Worm (Caenorhabditis elegans) whole organism, L1 larva: Measurements from ENCODE around the gene mpk-1.

ENCODE experiments used
- C04F5.9 ChIP-seq: sonication (generic microtip); optimal IDR thresholded peaks from 2 replicates; lab custom pipeline; 2016; ENCODE audit warnings: missing genetic modification characterization, missing compliant biosample characterization
- aha-1 ChIP-seq: fragments of 150-350 bp; optimal IDR thresholded peaks from 2 replicates; lab custom pipeline; 2014; ENCODE audit warnings: missing biosample characterization, missing genetic modification characterization
- aly-2 ChIP-seq: fragments of 150-350 bp; optimal IDR thresholded peaks from 2 replicates; lab custom pipeline; 2014; ENCODE audit warnings: missing biosample characterization, missing genetic modification characterization
- blmp-1 ChIP-seq: fragments of 150-350 bp; optimal IDR thresholded peaks from 2 replicates; lab custom pipeline; 2014; ENCODE audit warnings: missing biosample characterization, missing genetic modification characterization
- ceh-82 ChIP-seq, 3 experiments: fragments of 150-350 bp in 1 of 3; sonication (generic microtip) in 2 of 3; optimal IDR thresholded peaks; 2 replicates each; lab custom pipeline; 2014 to 2017; ENCODE audit warnings: missing biosample characterization in 3 of 3, missing genetic modification characterization in 3 of 3
- ceh-90 ChIP-seq: sonication (generic microtip); optimal IDR thresholded peaks from 2 replicates; lab custom pipeline; 2016; ENCODE audit warnings: missing genetic modification characterization, missing compliant biosample characterization
- dsc-1 ChIP-seq: sonication (generic microtip); optimal IDR thresholded peaks from 2 replicates; lab custom pipeline; 2016; ENCODE audit warnings: mild to moderate bottlenecking, missing genetic modification characterization, missing compliant biosample characterization
- efl-1 ChIP-seq, 4 experiments: fragments of 150-350 bp; optimal IDR thresholded peaks in 3 of 4; peaks in 1 of 4; 1 replicate in 1 of 4; 2 replicates in 3 of 4; lab custom pipeline; 2014; ENCODE audit warnings: missing biosample characterization in 2 of 4, missing genetic modification characterization in 2 of 4, missing genetic modification reagents in 2 of 4
- egl-13 ChIP-seq: sonication (generic microtip); optimal IDR thresholded peaks from 2 replicates; lab custom pipeline; 2016; ENCODE audit warnings: missing genotype, missing genetic modification reagents, missing genetic modification characterization, missing compliant biosample characterization
- elt-2 ChIP-seq: sonication (generic microtip); optimal IDR thresholded peaks from 2 replicates; lab custom pipeline; 2016; ENCODE audit warnings: missing genetic modification characterization, mild to moderate bottlenecking, inconsistent platforms, missing compliant biosample characterization, missing genetic modification reagents
- elt-3 ChIP-seq, 6 experiments: fragments of 150-350 bp in 1 of 6; sonication (generic microtip); optimal IDR thresholded peaks; 2 replicates each; lab custom pipeline; 2017 to 2018; ENCODE audit warnings: missing biosample characterization in 6 of 6, missing genetic modification characterization in 6 of 6, inconsistent platforms in 1 of 6
- ets-5 ChIP-seq: fragments of 200-800 bp; sonication (Bioruptor generic); IDR thresholded peaks from 2 replicates; pipeline ENCODE4 v1.3.6; 2022; ENCODE audit warnings: missing genetic modification characterization, missing compliant biosample characterization
- grh-1 ChIP-seq: fragments of 200-800 bp; sonication (Bioruptor generic); IDR thresholded peaks from 2 replicates; pipeline ENCODE4 v1.3.6; 2022; ENCODE audit warnings: missing genetic modification reagents, missing genetic modification characterization, missing compliant biosample characterization
- hlh-4 ChIP-seq: sonication (generic microtip); optimal IDR thresholded peaks from 2 replicates; lab custom pipeline; 2016; ENCODE audit warnings: mild to moderate bottlenecking, missing genetic modification characterization, missing compliant biosample characterization
- irx-1 ChIP-seq: sonication (generic microtip); optimal IDR thresholded peaks from 2 replicates; lab custom pipeline; 2016; ENCODE audit warnings: missing genetic modification characterization, missing compliant biosample characterization
- isw-1 ChIP-seq: fragments of 200-800 bp; sonication (Bioruptor generic); IDR thresholded peaks from 2 replicates; pipeline ENCODE4 v1.3.6; 2022; ENCODE audit warnings: missing genetic modification characterization, missing compliant biosample characterization
- jun-1 ChIP-seq: fragments of 150-350 bp; optimal IDR thresholded peaks from 2 replicates; lab custom pipeline; 2014; ENCODE audit warnings: missing biosample characterization, missing genetic modification reagents, missing genetic modification characterization
- lin-13 ChIP-seq: fragments of 150-350 bp; optimal IDR thresholded peaks from 2 replicates; lab custom pipeline; 2014; ENCODE audit warnings: missing biosample characterization, missing genetic modification reagents, missing genetic modification characterization
- lin-15B ChIP-seq: fragments of 150-350 bp; sonication (generic microtip); optimal IDR thresholded peaks from 3 replicates; lab custom pipeline; 2014; ENCODE audit warnings: missing biosample characterization, missing genetic modification characterization
- lin-39 ChIP-seq: fragments of 150-350 bp; optimal IDR thresholded peaks from 2 replicates; lab custom pipeline; 2014; ENCODE audit warnings: missing biosample characterization, missing genetic modification reagents, missing genetic modification characterization
- lir-3 ChIP-seq: sonication (generic microtip); optimal IDR thresholded peaks from 2 replicates; lab custom pipeline; 2016; ENCODE audit warnings: mild to moderate bottlenecking, missing genetic modification characterization, moderate library complexity, missing compliant biosample characterization; ENCODE audit not compliant: poor library complexity
- lsy-2 ChIP-seq, 2 experiments: fragments of 150-350 bp; optimal IDR thresholded peaks; 2 replicates each; lab custom pipeline; 2014; ENCODE audit warnings: missing biosample characterization in 2 of 2, missing genetic modification characterization in 2 of 2
- mab-9 ChIP-seq: fragments of 200-800 bp; sonication (Bioruptor generic); IDR thresholded peaks from 2 replicates; pipeline ENCODE4 v1.3.6; 2022; ENCODE audit warnings: missing genetic modification reagents, missing genetic modification characterization, missing compliant biosample characterization
- nhr-12 ChIP-seq: sonication (generic microtip); optimal IDR thresholded peaks from 2 replicates; lab custom pipeline; 2017; ENCODE audit warnings: missing biosample characterization, missing genetic modification characterization
- nhr-20 ChIP-seq: sonication (generic microtip); optimal IDR thresholded peaks from 2 replicates; lab custom pipeline; 2016; ENCODE audit warnings: mild to moderate bottlenecking, missing genetic modification characterization, missing compliant biosample characterization
- nhr-237 ChIP-seq: fragments of 150-350 bp; optimal IDR thresholded peaks from 2 replicates; lab custom pipeline; 2014; ENCODE audit warnings: missing biosample characterization, missing genetic modification characterization
- nhr-47 ChIP-seq: sonication (generic microtip); optimal IDR thresholded peaks from 2 replicates; lab custom pipeline; 2016; ENCODE audit warnings: mild to moderate bottlenecking, missing genetic modification characterization, moderate library complexity, missing compliant biosample characterization
- nhr-71 ChIP-seq: sonication (generic microtip); optimal IDR thresholded peaks from 2 replicates; lab custom pipeline; 2016; ENCODE audit warnings: mild to moderate bottlenecking, missing genetic modification characterization, moderate library complexity, missing compliant biosample characterization
- nhr-85 ChIP-seq: sonication (generic microtip); peaks from one replicate; lab custom pipeline; 2016; ENCODE audit warnings: missing genetic modification characterization, inconsistent platforms, missing compliant biosample characterization
- rnt-1 ChIP-seq: sonication (generic microtip); optimal IDR thresholded peaks from 2 replicates; lab custom pipeline; 2016; ENCODE audit warnings: mild to moderate bottlenecking, missing genetic modification characterization, moderate library complexity, missing compliant biosample characterization
- sptf-1 ChIP-seq: fragments of 150-350 bp; optimal IDR thresholded peaks from 2 replicates; lab custom pipeline; 2014; ENCODE audit warnings: missing biosample characterization, missing genetic modification characterization
- unc-130 ChIP-seq: fragments of 150-350 bp; optimal IDR thresholded peaks from 2 replicates; lab custom pipeline; 2017; ENCODE audit warnings: missing biosample characterization, missing genetic modification characterization, inconsistent platforms
- unc-30 ChIP-seq: sonication (generic microtip); optimal IDR thresholded peaks from 2 replicates; lab custom pipeline; 2017; ENCODE audit warnings: missing biosample characterization, missing genetic modification characterization
- unc-62 ChIP-seq: fragments of 150-350 bp; optimal IDR thresholded peaks from 2 replicates; lab custom pipeline; 2014; ENCODE audit warnings: missing biosample characterization, missing genetic modification reagents, missing genetic modification characterization
- unc-86 ChIP-seq: sonication (generic microtip); optimal IDR thresholded peaks from 2 replicates; lab custom pipeline; 2016; ENCODE audit warnings: missing genetic modification characterization, missing compliant biosample characterization
- vab-15 ChIP-seq: sonication (generic microtip); optimal IDR thresholded peaks from 2 replicates; lab custom pipeline; 2017; ENCODE audit warnings: missing genotype, mild to moderate bottlenecking, missing genetic modification characterization, missing compliant biosample characterization
- xbp-1 ChIP-seq: sonication (generic microtip); optimal IDR thresholded peaks from 2 replicates; lab custom pipeline; 2016; ENCODE audit warnings: missing genetic modification characterization, missing compliant biosample characterization
- zip-4 ChIP-seq: fragments of 200-800 bp; sonication (Bioruptor generic); optimal IDR thresholded peaks from 2 replicates; lab custom pipeline; 2018; ENCODE audit warnings: mild to moderate bottlenecking, missing genetic modification characterization, moderate library complexity, missing compliant biosample characterization
- ztf-11 ChIP-seq, 2 experiments: sonication (generic microtip); optimal IDR thresholded peaks; 2 replicates each; lab custom pipeline; 2016 to 2017; ENCODE audit warnings: missing genetic modification characterization in 2 of 2, missing biosample characterization in 1 of 2, missing compliant biosample characterization in 1 of 2

mpk-1 gene

ce11 chrIII:4181338-4181737 is 46.6 kb downstream of the mpk-1 start, which contains the start of gene C16C10.1:
Gene C16C10.1, minus strand, starts transcription at chrIII:4181438.
- TF ChIP-seq nhr-12 (tag; lab: Kevin White, UChicago), result no peak
- no peak for TF ChIP-seq ztf-11 (tag; optimal IDR thresholded peaks at IDR 0.05; lab: Kevin White, UChicago)

ce11 chrIII:4178564-4178963 is 49.3 kb downstream of the mpk-1 start, which contains the start of gene C16C10.2:
Gene C16C10.2, minus strand, starts transcription at chrIII:4178664.
- TF ChIP-seq isw-1 (GFP tag; lab: Robert Waterston, UW), result no peak
- no peak for TF ChIP-seq vab-15 (tag; lab: Kevin White, UChicago)
- no peak for TF ChIP-seq ets-5
- TF ChIP-seq nhr-237, result no peak
- no peak for TF ChIP-seq unc-86 (tag; lab: Kevin White, UChicago)
- no peak for TF ChIP-seq irx-1 (tag; lab: Kevin White, UChicago)

- TF ChIP-seq jun-1 (tag; lab: Kevin White, UChicago), result no peak
- peak in 1 of 2 experiments; percentile 58 for TF ChIP-seq efl-1 (optimal IDR thresholded peaks at IDR 0.05; lab: Kevin White, UChicago)
- no peak for TF ChIP-seq efl-1 (GFP tag; optimal IDR thresholded peaks at IDR 0.05 in 1 of 2; lab: Kevin White, UChicago)
These were observed 51.8 kb downstream of the mpk-1 start, which contains the start of the genes hrde-1 and C16C10.13 for ce11 chrIII:4176109-4176596. Gene hrde-1, minus strand, starts transcription at chrIII:4176159. Gene C16C10.13, plus strand, starts transcription at chrIII:4176440.

- TF ChIP-seq lin-39, result no peak
- no peak for TF ChIP-seq lin-13 (GFP tag; lab: Kevin White, UChicago)
- TF ChIP-seq nhr-47 (tag; lab: Kevin White, UChicago), result no peak
- TF ChIP-seq unc-130 (tag; lab: Kevin White, UChicago), result no peak
These were observed 52.4 kb downstream of the mpk-1 start for ce11 chrIII:4175489-4175888.

- TF ChIP-seq ets-5, result no peak
- TF ChIP-seq xbp-1 (tag; lab: Kevin White, UChicago), result no peak
- TF ChIP-seq lsy-2 (tag; optimal IDR thresholded peaks at IDR 0.05; lab: Kevin White, UChicago), result no peak
- no peak for TF ChIP-seq hlh-4 (tag; lab: Kevin White, UChicago)
- no peak for TF ChIP-seq C04F5.9 (tag; lab: Kevin White, UChicago)
- TF ChIP-seq, all 84 proteins: peak for 0
These were observed 55.7 kb downstream of the mpk-1 start for ce11 chrIII:4172210-4172609.

- TF ChIP-seq blmp-1 (tag; lab: Kevin White, UChicago) (no peak), unc-130 (tag; lab: Kevin White, UChicago) (peak; percentile 90), elt-2 (tag; lab: Kevin White, UChicago) (peak; percentile 28), nhr-47 (tag; lab: Kevin White, UChicago) (peak; percentile 76), lir-3 (tag; lab: Kevin White, UChicago) (no peak), elt-3 (tag; optimal IDR thresholded peaks at IDR 0.05; lab: Kevin White, UChicago) (peak in 1 of 6 experiments; percentile 50), nhr-20 (tag; lab: Kevin White, UChicago) (peak; percentile 64), ztf-11 (tag; optimal IDR thresholded peaks at IDR 0.05; lab: Kevin White, UChicago) (peak in 1 of 2 experiments; percentile 74), irx-1 (tag; lab: Kevin White, UChicago) (peak; percentile 58), rnt-1 (tag; lab: Kevin White, UChicago) (peak; percentile 88), xbp-1 (tag; lab: Kevin White, UChicago) (peak; percentile 82), sptf-1 (no peak), jun-1 (tag; lab: Kevin White, UChicago) (peak; percentile 45), ceh-82 (tag; optimal IDR thresholded peaks at IDR 0.05; lab: Kevin White, UChicago) (peak; percentile 26 to 64 (median 34)), dsc-1 (tag; lab: Kevin White, UChicago) (peak; percentile 78), ceh-90 (no peak), nhr-85 (tag; lab: Kevin White, UChicago) (peak; percentile 81), grh-1 (peak; percentile 47), aha-1 (tag; lab: Kevin White, UChicago) (no peak), aly-2 (tag; lab: Kevin White, UChicago) (peak; percentile 67), unc-62 (GFP tag; lab: Kevin White, UChicago) (no peak), nhr-71 (tag; lab: Kevin White, UChicago) (peak; percentile 76), nhr-12 (tag; lab: Kevin White, UChicago) (no peak), egl-13 (tag; lab: Kevin White, UChicago) (peak; percentile 47), zip-4 (no peak), C04F5.9 (tag; lab: Kevin White, UChicago) (peak; percentile 21), unc-86 (tag; lab: Kevin White, UChicago) (peak; percentile 42), mab-9 (0 out of 2 replicates have a peak, but pooled peaks have one; percentile 23), lin-15B (tag; lab: Kevin White, UChicago) (peak; percentile 61), unc-30 (tag; lab: Kevin White, UChicago) (no peak)
These were observed 57.0 kb downstream of the mpk-1 start, which contains the start of the genes rnf-121 and C16C10.4 for ce11 chrIII:4170903-4171377. Gene rnf-121, minus strand, starts transcription at chrIII:4170953. Gene C16C10.4, plus strand, starts transcription at chrIII:4171336.
